Fruit fly (Drosophila melanogaster): Measurements from ENCODE around the gene eRF1.

The eRF1 gene

dm6 chr3L:20398243-20399222, 50.4 kb downstream of the eRF1 start (continued):
- no peak for TF ChIP-seq br (optimal IDR thresholded peaks at IDR 0.05)
- TF ChIP-seq CG10565 (GFP tag; optimal IDR thresholded peaks at IDR 0.05), result peak; percentile 29
- no peak for TF ChIP-seq cas (GFP tag; IDR thresholded peaks at IDR 0.05)
- TF ChIP-seq CG12744 (GFP tag; optimal IDR thresholded peaks at IDR 0.05), result peak; percentile 74
- TF ChIP-seq mirr (GFP tag; optimal IDR thresholded peaks at IDR 0.05), result peak; percentile 80
- TF ChIP-seq CG17568 (GFP tag; optimal IDR thresholded peaks at IDR 0.05), result peak; percentile 76
- TF ChIP-seq kay (GFP tag; optimal IDR thresholded peaks at IDR 0.05), result peak; percentile 61
- TF ChIP-seq Oli (tag; optimal IDR thresholded peaks at IDR 0.05), result peak; percentile 92
- peak; percentile 32 for TF ChIP-seq Adf1 (GFP tag; IDR thresholded peaks at IDR 0.05)
- TF ChIP-seq CG30431 (GFP tag; optimal IDR thresholded peaks at IDR 0.05), result peak; percentile 69
- peak; percentile 46 for TF ChIP-seq trh (GFP tag; optimal IDR thresholded peaks at IDR 0.05)
- peak; percentile 43 for TF ChIP-seq Lhr (GFP tag; optimal IDR thresholded peaks at IDR 0.05)
- TF ChIP-seq CrebB (tag; optimal IDR thresholded peaks at IDR 0.05), result peak; percentile 71
- TF ChIP-seq yki (optimal IDR thresholded peaks at IDR 0.05), result no peak
- no peak for TF ChIP-seq CG16779 (GFP tag; IDR thresholded peaks at IDR 0.05)
- TF ChIP-seq crc (GFP tag; optimal IDR thresholded peaks at IDR 0.05), result peak; percentile 52
- no peak for TF ChIP-seq stwl (tag; optimal IDR thresholded peaks at IDR 0.05)
- peak; percentile 55 for TF ChIP-seq CG15514 (GFP tag; optimal IDR thresholded peaks at IDR 0.05)
- no peak for TF ChIP-seq sr (GFP tag; IDR thresholded peaks at IDR 0.05)
- peak; percentile 57 for TF ChIP-seq CG2202 (tag; optimal IDR thresholded peaks at IDR 0.05)
- peak; percentile 38; the same call in 1 of the 2 replicates for TF ChIP-seq ro (GFP tag; IDR thresholded peaks at IDR 0.05)
- no peak for TF ChIP-seq nom (GFP tag; optimal IDR thresholded peaks at IDR 0.05)
- TF ChIP-seq CG11398 (GFP tag; optimal IDR thresholded peaks at IDR 0.05), result peak; percentile 23
- no peak for TF ChIP-seq Dp (GFP tag; optimal IDR thresholded peaks at IDR 0.05)
- TF ChIP-seq CG4854 (GFP tag; optimal IDR thresholded peaks at IDR 0.05), result peak; percentile 75
- TF ChIP-seq Optix (GFP tag; IDR thresholded peaks at IDR 0.05), result 0 out of 3 replicates have a peak, but pooled peaks have one; percentile 21
- TF ChIP-seq CG10321 (GFP tag; IDR thresholded peaks at IDR 0.05), result peak; percentile 40; the same call in 1 of the 2 replicates
- peak; percentile 82 for TF ChIP-seq odd (GFP tag; optimal IDR thresholded peaks at IDR 0.05)
- TF ChIP-seq CG13894 (tag; optimal IDR thresholded peaks at IDR 0.05), result peak; percentile 67
- TF ChIP-seq Hsf (GFP tag; optimal IDR thresholded peaks at IDR 0.05), result peak; percentile 86
- TF ChIP-seq HLHmδ (GFP tag; optimal IDR thresholded peaks at IDR 0.05), result no peak
- TF ChIP-seq Hr51 (GFP tag; optimal IDR thresholded peaks at IDR 0.05), result peak; percentile 55 to 92
- TF ChIP-seq CG6854 (GFP tag; optimal IDR thresholded peaks at IDR 0.05), result peak; percentile 87
- TF ChIP-seq CG12942 (GFP tag; optimal IDR thresholded peaks at IDR 0.05), result peak; percentile 79
- peak; percentile 57; the same call in 1 of the 2 replicates for TF ChIP-seq NFAT (GFP tag; IDR thresholded peaks at IDR 0.05)
- peak; percentile 74 for TF ChIP-seq HmgZ (tag; optimal IDR thresholded peaks at IDR 0.05)
- peak in 1 of 2 experiments; percentile 88 for TF ChIP-seq Eip74EF (GFP tag; optimal IDR thresholded peaks at IDR 0.05)
- no peak for TF ChIP-seq CG4360 (GFP tag; IDR thresholded peaks at IDR 0.05)
- TF ChIP-seq amos (GFP tag; IDR thresholded peaks at IDR 0.05; ENCODE audit: partially characterized antibody), result no peak
- no peak for TF ChIP-seq sima (GFP tag; optimal IDR thresholded peaks at IDR 0.05)
- no peak for TF ChIP-seq TFAM (GFP tag; optimal IDR thresholded peaks at IDR 0.05)
- peak; percentile 86 for TF ChIP-seq seq (GFP tag; IDR thresholded peaks at IDR 0.05)
- TF ChIP-seq CG6175 (GFP tag; IDR thresholded peaks at IDR 0.05), result no peak
- no peak for TF ChIP-seq Hr39 (optimal IDR thresholded peaks at IDR 0.05)
- TF ChIP-seq slou (GFP tag; optimal IDR thresholded peaks at IDR 0.05), result peak; percentile 52
- peak; percentile 72; the same call in 1 of the 2 replicates for TF ChIP-seq ranshi (GFP tag; IDR thresholded peaks at IDR 0.05)
- peak; percentile 59 for TF ChIP-seq shn (GFP tag; optimal IDR thresholded peaks at IDR 0.05)
- no peak for TF ChIP-seq BEAF-32 (GFP tag; optimal IDR thresholded peaks at IDR 0.05)
- TF ChIP-seq HmgD (GFP tag; optimal IDR thresholded peaks at IDR 0.05), result no peak

Measured in whole organism, embryonic.